Fruit fly (Drosophila melanogaster): Measurements from ENCODE around the gene Hsc70-4.

The Hsc70-4 gene

DNA sequence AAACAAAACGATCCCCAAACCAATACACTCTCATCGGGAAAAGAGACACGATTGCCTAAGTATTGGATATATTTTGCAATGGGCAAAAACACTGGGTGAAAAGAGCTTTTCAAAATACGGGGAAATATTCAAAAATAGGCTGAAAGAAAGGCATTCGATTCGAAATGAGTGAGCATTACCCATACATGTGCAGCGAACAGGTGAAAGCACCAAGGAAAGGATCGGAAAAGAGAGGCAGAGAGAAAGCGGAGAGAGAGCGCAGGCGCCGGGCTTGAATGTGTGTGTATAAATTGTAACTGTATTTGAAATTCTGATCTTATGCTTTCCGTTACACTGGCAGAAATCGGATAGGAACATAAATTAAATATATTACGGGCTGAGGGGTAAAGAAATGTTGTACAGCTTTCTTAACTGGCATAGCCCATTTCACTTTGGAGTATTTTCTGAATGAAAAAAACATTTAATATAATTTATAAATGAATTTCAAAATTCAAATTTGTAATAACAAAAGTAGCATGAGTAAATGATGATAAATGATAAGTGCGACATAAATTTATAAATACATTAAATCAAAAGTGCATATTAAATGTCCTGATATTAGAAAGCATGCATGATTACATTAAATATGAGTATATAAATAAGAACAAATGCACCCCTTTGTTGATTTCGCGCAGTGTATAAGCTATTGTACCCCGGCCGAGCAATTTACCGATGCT lies 38.3 kb downstream of the Hsc70-4 start (continued):
- TF ChIP-seq CG1024 (GFP tag; IDR thresholded peaks at IDR 0.05) (peak; percentile 18; the same call in 1 of the 2 replicates), dmrt99B (tag; optimal IDR thresholded peaks at IDR 0.05) (peak; percentile 83), CG12391 (tag; optimal IDR thresholded peaks at IDR 0.05) (peak; percentile 80), tup (GFP tag; optimal IDR thresholded peaks at IDR 0.05) (no peak), danr (GFP tag; IDR thresholded peaks at IDR 0.05) (no peak), CG4617 (GFP tag; optimal IDR thresholded peaks at IDR 0.05; ENCODE audit: borderline replicate concordance) (no peak), Usf (GFP tag; optimal IDR thresholded peaks at IDR 0.05) (peak; percentile 59), ab (GFP tag; optimal IDR thresholded peaks at IDR 0.05) (no peak), dm (GFP tag; optimal IDR thresholded peaks at IDR 0.05) (no peak), CG12071 (GFP tag; optimal IDR thresholded peaks at IDR 0.05) (no peak), ttk (GFP tag; IDR thresholded peaks at IDR 0.05) (peak; percentile 63), vfl (GFP tag; optimal IDR thresholded peaks at IDR 0.05) (no peak), exex (tag; optimal IDR thresholded peaks at IDR 0.05) (peak; percentile 12), Atf6 (GFP tag; IDR thresholded peaks at IDR 0.05) (no peak), gem (tag; optimal IDR thresholded peaks at IDR 0.05) (peak; percentile 88), so (GFP tag; IDR thresholded peaks at IDR 0.05) (no peak; the same call in 2 of the 3 replicates), amos (GFP tag; IDR thresholded peaks at IDR 0.05; ENCODE audit: partially characterized antibody) (no peak), mld (GFP tag; IDR thresholded peaks at IDR 0.05; ENCODE audit: partially characterized antibody) (no peak), ato (GFP tag; IDR thresholded peaks at IDR 0.05; ENCODE audit: partially characterized antibody) (no peak), CG2120 (GFP tag; optimal IDR thresholded peaks at IDR 0.05) (peak; percentile 32), hbn (GFP tag; IDR thresholded peaks at IDR 0.05; ENCODE audit: partially characterized antibody) (no peak), CG18262 (tag; optimal IDR thresholded peaks at IDR 0.05) (peak; percentile 92), CG13894 (tag; optimal IDR thresholded peaks at IDR 0.05) (no peak), Doc3 (GFP tag; IDR thresholded peaks at IDR 0.05; ENCODE audit: partially characterized antibody) (no peak), hb (GFP tag; IDR thresholded peaks at IDR 0.05; ENCODE audit: partially characterized antibody) (no peak), sna (GFP tag; IDR thresholded peaks at IDR 0.05; ENCODE audit: partially characterized antibody) (no peak), ftz-f1 (GFP tag; optimal IDR thresholded peaks at IDR 0.05) (no peak), Gug (GFP tag; IDR thresholded peaks at IDR 0.05) (peak; percentile 50; the same call in 1 of the 4 replicates), CG7745 (tag; optimal IDR thresholded peaks at IDR 0.05) (no peak), CG14441 (GFP tag; IDR thresholded peaks at IDR 0.05) (no peak), CG12219 (GFP tag; optimal IDR thresholded peaks at IDR 0.05) (peak; percentile 20), CG9215 (GFP tag; IDR thresholded peaks at IDR 0.05) (no peak; the same call in 1 of the 2 replicates), CG11696 (GFP tag; IDR thresholded peaks at IDR 0.05) (no peak), CG16863 (GFP tag; optimal IDR thresholded peaks at IDR 0.05) (no peak), CG18764 (GFP tag; optimal IDR thresholded peaks at IDR 0.05) (peak; percentile 55), Hr78 (GFP tag; optimal IDR thresholded peaks at IDR 0.05) (peak in 1 of 2 experiments; percentile 64), CG7786 (GFP tag; optimal IDR thresholded peaks at IDR 0.05) (no peak), CG2678 (tag; optimal IDR thresholded peaks at IDR 0.05) (peak; percentile 87), CG16813 (GFP tag; IDR thresholded peaks at IDR 0.05; ENCODE audit: partially characterized antibody) (no peak), PHDP (tag; optimal IDR thresholded peaks at IDR 0.05) (peak; percentile 56), CG6689 (GFP tag; IDR thresholded peaks at IDR 0.05) (peak; percentile 41; the same call in 1 of the 2 replicates), lbe (GFP tag; optimal IDR thresholded peaks at IDR 0.05) (peak; percentile 42), CG15479 (GFP tag; optimal IDR thresholded peaks at IDR 0.05) (no peak), tgo (GFP tag; IDR thresholded peaks at IDR 0.05) (peak; percentile 33; the same call in 1 of the 3 replicates), CG3726 (GFP tag; IDR thresholded peaks at IDR 0.05) (no peak), Vsx1 (GFP tag; optimal IDR thresholded peaks at IDR 0.05) (peak; percentile 62), CG6175 (GFP tag; IDR thresholded peaks at IDR 0.05) (no peak), kah (GFP tag; optimal IDR thresholded peaks at IDR 0.05) (no peak)
